Fruit fly (Drosophila melanogaster) whole organism, adult: ENCODE data around the gene Nf-YB.

Experiments used
- CG1620 ChIP-seq: fragments of 200-800 bp; sonication (Bioruptor generic); optimal IDR thresholded peaks from 2 replicates; lab custom pipeline; 2016; ENCODE audit warnings: missing biosample characterization, missing genetic modification characterization
- CG5204 ChIP-seq: fragments of 200-800 bp; sonication (Bioruptor generic); optimal IDR thresholded peaks from 2 replicates; lab custom pipeline; 2016; ENCODE audit warnings: missing biosample characterization, missing genetic modification characterization
- Crg-1 ChIP-seq: fragments of 200-800 bp; sonication (Bioruptor generic); optimal IDR thresholded peaks from 2 replicates; lab custom pipeline; 2016; ENCODE audit warnings: missing biosample characterization, missing genetic modification characterization
- kay ChIP-seq: fragments of 200-800 bp; sonication (Bioruptor generic); peaks from one replicate; lab custom pipeline; 2016; ENCODE audit warnings: missing biosample characterization, missing genetic modification characterization, borderline replicate concordance
- ovo ChIP-seq: fragments of 200-800 bp; sonication (Bioruptor generic); optimal IDR thresholded peaks from 2 replicates; lab custom pipeline; 2016; ENCODE audit warnings: missing biosample characterization, missing genetic modification characterization
- toe ChIP-seq: fragments of 200-800 bp; sonication (Bioruptor generic); optimal IDR thresholded peaks from 2 replicates; lab custom pipeline; 2016; ENCODE audit warnings: missing biosample characterization, missing genetic modification characterization

DNA sequence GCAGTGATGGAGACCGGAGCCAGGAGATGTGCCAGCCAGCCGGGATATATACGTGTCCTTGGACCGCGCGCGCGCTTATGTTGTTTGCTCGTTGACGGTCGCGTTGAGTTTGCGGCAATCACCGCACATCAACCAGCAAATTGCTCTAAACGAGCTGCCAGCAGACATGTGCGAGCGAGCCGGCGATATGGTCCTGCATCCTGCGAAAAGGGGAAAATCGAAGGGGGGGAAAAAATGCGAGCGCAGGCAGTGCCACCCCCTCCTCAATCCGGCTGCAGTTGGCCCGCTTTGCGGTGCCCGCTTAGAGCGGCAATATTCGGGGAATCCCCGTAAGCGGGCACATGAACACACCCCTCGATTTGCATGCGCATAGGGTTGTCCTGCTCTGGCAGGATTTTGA is 33.1 kb downstream of the Nf-YB start, which contains the start of gene bsh:
- no peak for TF ChIP-seq kay (GFP tag; lab: Kevin White, UChicago)
- no peak for TF ChIP-seq ovo
- TF ChIP-seq CG1620 (GFP tag; lab: Kevin White, UChicago), result no peak
- no peak for TF ChIP-seq CG5204 (GFP tag; lab: Kevin White, UChicago)
- TF ChIP-seq Crg-1, result no peak
- no peak for TF ChIP-seq toe (GFP tag; lab: Kevin White, UChicago)
